Worm (Caenorhabditis elegans): ENCODE results near the gene mrp-2.

The mrp-2 gene

DNA sequence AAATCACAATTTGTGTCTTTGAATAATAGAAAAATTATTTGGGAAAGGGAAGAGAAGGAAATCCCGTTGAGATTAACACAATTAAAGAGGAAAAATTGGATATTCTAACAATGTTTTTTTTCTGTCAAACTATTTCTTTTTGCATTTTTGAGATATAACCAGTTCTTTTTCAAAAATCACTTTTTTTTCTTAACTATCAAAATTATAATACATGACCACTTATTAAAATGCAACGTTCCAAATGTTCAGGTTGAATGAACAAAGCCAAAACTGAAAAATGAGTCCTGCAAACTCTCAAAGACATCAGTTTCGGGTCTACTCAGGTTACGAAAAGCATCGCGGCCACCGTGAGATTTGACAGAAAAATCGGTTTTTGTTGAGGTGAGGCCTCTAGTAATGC lies 37.1 kb upstream of the mrp-2 start:
- TF ChIP-seq pqm-1 (tag; optimal IDR thresholded peaks at IDR 0.05) = no peak
- TF ChIP-seq syd-9 (tag; optimal IDR thresholded peaks at IDR 0.05) = no peak
- TF ChIP-seq ceh-24 (tag; optimal IDR thresholded peaks at IDR 0.05) = no peak
- TF ChIP-seq C08G9.2 (tag; optimal IDR thresholded peaks at IDR 0.05) = no peak
- TF ChIP-seq unc-55 (GFP tag; optimal IDR thresholded peaks at IDR 0.05) = no peak
- TF ChIP-seq pros-1 (tag; optimal IDR thresholded peaks at IDR 0.05) = no peak
- TF ChIP-seq hlh-30 (tag; optimal IDR thresholded peaks at IDR 0.05; ENCODE audit: insufficient read depth) = no peak
- no peak for TF ChIP-seq tbx-2 (tag; optimal IDR thresholded peaks at IDR 0.05)
- TF ChIP-seq hlh-6 (tag; optimal IDR thresholded peaks at IDR 0.05) = no peak
- TF ChIP-seq pat-9 (tag; optimal IDR thresholded peaks at IDR 0.05) = no peak
- TF ChIP-seq tbx-7 (tag; optimal IDR thresholded peaks at IDR 0.05) = no peak
- no peak for TF ChIP-seq ceh-14 (tag; optimal IDR thresholded peaks at IDR 0.05)

DNA sequence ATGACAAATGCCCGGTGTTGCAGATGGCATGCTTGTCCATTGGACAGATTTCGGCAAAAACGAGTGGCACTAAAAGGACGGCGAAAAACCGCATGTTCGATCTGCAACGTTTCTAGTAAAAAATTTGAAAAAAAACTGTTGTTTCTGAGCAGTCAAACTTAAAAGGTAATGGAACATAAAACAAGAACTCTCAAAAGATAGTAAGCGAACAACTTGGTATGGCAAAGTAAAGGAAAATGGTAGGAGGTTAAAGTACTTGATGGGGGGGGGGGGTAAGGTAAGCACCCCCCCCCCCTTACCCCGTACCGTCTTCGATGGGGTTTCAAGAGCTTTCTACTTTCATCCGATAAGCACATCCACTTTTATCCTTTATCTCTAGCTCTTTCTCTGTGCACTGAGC lies 35.9 kb upstream of the mrp-2 start, which contains the start of gene F13C5.5:
Gene F13C5.5 (minus strand): TSS at position 101 of the 400 bp plus-strand sequence.
- TF ChIP-seq ceh-9 (tag; optimal IDR thresholded peaks at IDR 0.05) = no peak
- no peak for TF ChIP-seq ama-1 (optimal IDR thresholded peaks at IDR 0.05)
- TF ChIP-seq C08G9.2 (tag; optimal IDR thresholded peaks at IDR 0.05) = no peak
- TF ChIP-seq K02D7.2 (tag; optimal IDR thresholded peaks at IDR 0.05) = no peak
- no peak for TF ChIP-seq pha-2 (tag; optimal IDR thresholded peaks at IDR 0.05)
- no peak for TF ChIP-seq hlh-8 (tag; optimal IDR thresholded peaks at IDR 0.05)
- TF ChIP-seq ceh-24 (tag; optimal IDR thresholded peaks at IDR 0.05) = no peak

DNA sequence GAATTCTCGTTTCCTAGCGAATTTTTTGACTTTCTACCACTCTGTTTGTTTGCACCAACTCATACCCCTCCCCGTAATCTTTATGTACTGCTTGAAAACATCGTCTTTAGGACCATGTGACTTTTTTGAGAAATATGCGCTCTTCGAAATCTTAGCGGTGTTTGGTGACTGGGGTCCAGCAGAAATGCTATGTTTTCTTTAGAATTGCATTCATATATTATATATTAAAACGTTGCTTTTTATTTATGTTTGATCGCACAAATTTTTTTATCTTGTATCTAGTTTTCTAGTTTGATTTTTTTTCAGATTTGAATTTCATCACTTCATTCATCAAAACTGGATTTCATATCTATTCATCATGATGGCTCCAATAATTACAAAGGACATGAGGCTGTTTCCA lies 29.4 kb upstream of the mrp-2 start, which contains the start of gene F13C5.1:
Gene F13C5.1 (plus strand): TSS at position 301 of the 400 bp plus-strand sequence.
- TF ChIP-seq ceh-6 (GFP tag; optimal IDR thresholded peaks at IDR 0.05) = no peak
- no peak for TF ChIP-seq npax-4 (tag; optimal IDR thresholded peaks at IDR 0.05)
- no peak for TF ChIP-seq pha-2 (tag; optimal IDR thresholded peaks at IDR 0.05)
- no peak for TF ChIP-seq unc-3 (GFP tag; conservative IDR thresholded peaks at IDR 0.05)
- TF ChIP-seq unc-3 (tag; optimal IDR thresholded peaks at IDR 0.05) = no peak
- no peak for TF ChIP-seq sdc-2 (tag; optimal IDR thresholded peaks at IDR 0.05)
- TF ChIP-seq hlh-30 (tag; optimal IDR thresholded peaks at IDR 0.05; ENCODE audit: insufficient read depth) = no peak
- no peak for TF ChIP-seq lim-6 (tag; optimal IDR thresholded peaks at IDR 0.05)
- no peak for TF ChIP-seq tbx-2 (tag; optimal IDR thresholded peaks at IDR 0.05)
- TF ChIP-seq ceh-31 (tag; optimal IDR thresholded peaks at IDR 0.05) = no peak
- no peak for TF ChIP-seq ahr-1 (tag; optimal IDR thresholded peaks at IDR 0.05)
- no peak for TF ChIP-seq eyg-1 (tag; optimal IDR thresholded peaks at IDR 0.05)
- TF ChIP-seq nfya-1 (tag; optimal IDR thresholded peaks at IDR 0.05) = no peak
- TF ChIP-seq fkh-6 (tag; optimal IDR thresholded peaks at IDR 0.05) = no peak
- no peak for TF ChIP-seq dve-1 (tag; optimal IDR thresholded peaks at IDR 0.05)
- no peak for TF ChIP-seq ceh-48 (tag; optimal IDR thresholded peaks at IDR 0.05)
- no peak for TF ChIP-seq hlh-15 (tag; optimal IDR thresholded peaks at IDR 0.05)

DNA sequence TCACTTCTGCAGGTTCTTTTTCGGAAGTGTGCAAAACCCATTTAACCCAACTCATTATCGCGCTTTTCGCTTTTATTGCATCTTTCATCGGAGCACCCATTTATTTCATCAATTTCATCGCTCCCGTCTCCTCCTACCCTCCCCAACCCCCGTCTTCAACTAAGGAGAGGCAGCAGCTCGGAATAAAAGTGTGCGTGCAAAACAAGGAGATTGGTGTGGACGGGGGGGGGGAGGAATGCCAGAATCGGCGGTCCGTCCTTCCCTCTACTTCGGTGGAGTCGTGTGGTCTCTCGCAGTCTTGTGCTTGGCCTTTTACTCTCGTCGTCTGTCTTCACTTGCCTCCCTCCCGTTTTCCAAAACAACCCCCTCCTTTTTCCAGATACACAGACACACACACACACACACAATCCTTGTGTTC lies 28.8 kb upstream of the mrp-2 start:
- no peak for TF ChIP-seq pha-4 (tag; optimal IDR thresholded peaks at IDR 0.05)
- peak; percentile 53 for TF ChIP-seq lim-6 (tag; optimal IDR thresholded peaks at IDR 0.05)
- TF ChIP-seq ceh-19 (GFP tag; optimal IDR thresholded peaks at IDR 0.05) = peak; percentile 61
- peak; percentile 96 for TF ChIP-seq unc-42 (tag; optimal IDR thresholded peaks at IDR 0.05)
- no peak for TF ChIP-seq C08G9.2 (tag; optimal IDR thresholded peaks at IDR 0.05)
- no peak for TF ChIP-seq ceh-6 (GFP tag; optimal IDR thresholded peaks at IDR 0.05)
- peak; percentile 81 for TF ChIP-seq hlh-30 (tag; optimal IDR thresholded peaks at IDR 0.05; ENCODE audit: insufficient read depth)
- no peak for TF ChIP-seq nhr-11 (tag; optimal IDR thresholded peaks at IDR 0.05)
- TF ChIP-seq K02D7.2 (tag; optimal IDR thresholded peaks at IDR 0.05) = no peak
- peak; percentile 26 for TF ChIP-seq pat-9 (tag; optimal IDR thresholded peaks at IDR 0.05)
- TF ChIP-seq odd-2 (tag; optimal IDR thresholded peaks at IDR 0.05) = no peak
- peak; percentile 78 for TF ChIP-seq ceh-31 (tag; optimal IDR thresholded peaks at IDR 0.05)
- peak; percentile 46 for TF ChIP-seq ceh-34 (tag; optimal IDR thresholded peaks at IDR 0.05)
- TF ChIP-seq fkh-6 (tag; optimal IDR thresholded peaks at IDR 0.05) = peak; percentile 1
- peak; percentile 25 for TF ChIP-seq ceh-18 (tag; optimal IDR thresholded peaks at IDR 0.05)
- no peak for TF ChIP-seq sox-4 (tag; optimal IDR thresholded peaks at IDR 0.05)
- TF ChIP-seq tbx-2 (tag; optimal IDR thresholded peaks at IDR 0.05) = peak; percentile 68
- no peak for TF ChIP-seq hlh-8 (tag; optimal IDR thresholded peaks at IDR 0.05)
- TF ChIP-seq unc-55 (GFP tag; optimal IDR thresholded peaks at IDR 0.05) = no peak
- peak; percentile 40 for TF ChIP-seq ref-2 (tag; optimal IDR thresholded peaks at IDR 0.05)
- TF ChIP-seq ceh-48 (tag; optimal IDR thresholded peaks at IDR 0.05) = no peak
- TF ChIP-seq fkh-10 (GFP tag; optimal IDR thresholded peaks at IDR 0.05) = peak; percentile 7
- TF ChIP-seq elt-2 (tag; optimal IDR thresholded peaks at IDR 0.05) = no peak
- TF ChIP-seq dmd-4 (tag; optimal IDR thresholded peaks at IDR 0.05; ENCODE audit: borderline replicate concordance) = no peak
- TF ChIP-seq C38D4.7 (GFP tag; optimal IDR thresholded peaks at IDR 0.05) = no peak
- no peak for TF ChIP-seq lin-11 (tag; optimal IDR thresholded peaks at IDR 0.05)
- peak; percentile 23 for TF ChIP-seq ceh-2 (tag; optimal IDR thresholded peaks at IDR 0.05)
- TF ChIP-seq pha-2 (tag; optimal IDR thresholded peaks at IDR 0.05) = no peak
- no peak for TF ChIP-seq pros-1 (tag; optimal IDR thresholded peaks at IDR 0.05)
